Worm (Caenorhabditis elegans) whole organism, L4 larva: ENCODE results near the gene Y38H8A.2.
"Not testable (repeated sequence)": the region's sequence is repeated elsewhere in the genome, so short reads cannot be mapped to it uniquely, and the experiment has no call there.

ENCODE experiments used
- D1046.2 ChIP-seq: fragments of 200-800 bp; sonication (Bioruptor generic); IDR thresholded peaks from 2 replicates; pipeline ENCODE4 v1.3.6; 2022; ENCODE audit warnings: missing genetic modification characterization, missing compliant biosample characterization
- F10B5.3 ChIP-seq: sonication (generic microtip); optimal IDR thresholded peaks from 2 replicates; lab custom pipeline; 2016; ENCODE audit warnings: mild to moderate bottlenecking, missing genetic modification characterization, missing compliant biosample characterization
- Y105C5A.15 ChIP-seq: fragments of 200-800 bp; sonication (Bioruptor generic); IDR thresholded peaks from 2 replicates; pipeline ENCODE4 v1.3.6; 2022; ENCODE audit warnings: missing genetic modification characterization, missing compliant biosample characterization
- aly-2 ChIP-seq: sonication (generic microtip); optimal IDR thresholded peaks from 2 replicates; lab custom pipeline; 2018; ENCODE audit warnings: missing biosample characterization, missing genetic modification characterization
- ama-1 ChIP-seq: fragments of 150-350 bp; optimal IDR thresholded peaks from 2 replicates; lab custom pipeline; 2014; ENCODE audit warnings: inconsistent platforms, mixed read lengths
- arid-1 ChIP-seq: fragments of 200-800 bp; sonication (Bioruptor generic); conservative IDR thresholded peaks from 2 replicates; pipeline ENCODE4 v1.3.6; 2022; ENCODE audit warnings: missing genetic modification reagents, missing genetic modification characterization, missing compliant biosample characterization
- ceh-44 ChIP-seq: fragments of 200-800 bp; sonication (Bioruptor generic); IDR thresholded peaks from 2 replicates; pipeline ENCODE4 v1.3.6; 2022; ENCODE audit warnings: missing genetic modification reagents, missing genetic modification characterization, missing compliant biosample characterization
- ceh-62 ChIP-seq: sonication (generic microtip); optimal IDR thresholded peaks from 2 replicates; lab custom pipeline; 2017; ENCODE audit warnings: missing biosample characterization, missing genetic modification characterization
- cey-2 ChIP-seq: sonication (generic microtip); optimal IDR thresholded peaks from 3 replicates; lab custom pipeline; 2017; ENCODE audit warnings: missing genetic modification characterization, mild to moderate bottlenecking, missing compliant biosample characterization, antibody characterized with exemption, borderline replicate concordance; ENCODE audit not compliant: insufficient read depth
- dmd-8 ChIP-seq: fragments of 200-800 bp; sonication (Bioruptor generic); IDR thresholded peaks from 2 replicates; pipeline ENCODE4 v1.3.6; 2022; ENCODE audit warnings: missing genetic modification characterization, missing compliant biosample characterization
- duxl-1 ChIP-seq: sonication (generic microtip); optimal IDR thresholded peaks from 2 replicates; lab custom pipeline; 2016; ENCODE audit warnings: mild to moderate bottlenecking, missing genetic modification characterization, moderate library complexity, missing compliant biosample characterization; ENCODE audit not compliant: poor library complexity
- egl-43 ChIP-seq: fragments of 200-800 bp; sonication (Bioruptor generic); IDR thresholded peaks from 2 replicates; pipeline ENCODE4 v1.3.6; 2022; ENCODE audit warnings: missing genetic modification reagents, missing genetic modification characterization, missing compliant biosample characterization
- fkh-10 ChIP-seq: fragments of 150-350 bp; optimal IDR thresholded peaks from 2 replicates; lab custom pipeline; 2014; ENCODE audit warnings: missing biosample characterization, missing genetic modification reagents, missing genetic modification characterization
- gei-8 ChIP-seq: fragments of 200-800 bp; sonication (Bioruptor generic); optimal IDR thresholded peaks from 2 replicates; lab custom pipeline; 2018; ENCODE audit warnings: mild to moderate bottlenecking, missing genetic modification characterization, missing compliant biosample characterization
- hlh-11 ChIP-seq: fragments of 200-800 bp; sonication (Bioruptor generic); optimal IDR thresholded peaks from 2 replicates; lab custom pipeline; 2018; ENCODE audit warnings: mild to moderate bottlenecking, missing genetic modification characterization, missing compliant biosample characterization
- hmg-1.1 ChIP-seq: fragments of 200-800 bp; sonication (Bioruptor generic); IDR thresholded peaks from 2 replicates; pipeline ENCODE4 v1.3.6; 2022; ENCODE audit warnings: missing genetic modification reagents, missing genetic modification characterization, missing compliant biosample characterization
- lim-7 ChIP-seq: fragments of 200-800 bp; sonication (Bioruptor generic); IDR thresholded peaks from 2 replicates; pipeline ENCODE4 v1.3.6; 2022; ENCODE audit warnings: missing genetic modification characterization, missing compliant biosample characterization
- lin-1 ChIP-seq: fragments of 200-800 bp; sonication (Bioruptor generic); IDR thresholded peaks from 2 replicates; pipeline ENCODE4 v1.3.6; 2022; ENCODE audit warnings: missing genetic modification reagents, missing genetic modification characterization, missing compliant biosample characterization
- lin-15B ChIP-seq: fragments of 150-350 bp; sonication (generic microtip); optimal IDR thresholded peaks from 3 replicates; lab custom pipeline; 2014; ENCODE audit warnings: missing biosample characterization, missing genetic modification characterization
- lin-38 ChIP-seq: fragments of 200-800 bp; sonication (Bioruptor generic); IDR thresholded peaks from 2 replicates; pipeline ENCODE4 v1.3.6; 2022; ENCODE audit warnings: missing genetic modification reagents, missing genetic modification characterization, missing compliant biosample characterization
- madf-5 ChIP-seq, 2 experiments: fragments of 200-800 bp; sonication (Bioruptor generic); IDR thresholded peaks; 2 replicates each; pipeline ENCODE4 v1.3.6; 2022; ENCODE audit warnings: missing compliant biosample characterization in 2 of 2, missing genetic modification characterization in 2 of 2
- madf-9 ChIP-seq: fragments of 200-800 bp; sonication (Bioruptor generic); conservative IDR thresholded peaks from 2 replicates; pipeline ENCODE4 v1.3.6; 2022; ENCODE audit warnings: missing genetic modification reagents, missing genetic modification characterization, missing compliant biosample characterization
- mdt-29 ChIP-seq: fragments of 200-800 bp; sonication (Bioruptor generic); IDR thresholded peaks from 2 replicates; pipeline ENCODE4 v1.3.6; 2022; ENCODE audit warnings: missing genetic modification reagents, missing genetic modification characterization, missing compliant biosample characterization
- mep-1 ChIP-seq: fragments of 150-350 bp; sonication (generic microtip); optimal IDR thresholded peaks from 3 replicates; lab custom pipeline; 2014; ENCODE audit warnings: missing biosample characterization, missing genetic modification characterization
- nhr-10 ChIP-seq: fragments of 150-350 bp; optimal IDR thresholded peaks from 2 replicates; lab custom pipeline; 2014; ENCODE audit warnings: missing biosample characterization, missing genetic modification characterization
- pha-4 ChIP-seq, 2 experiments: fragments of 150-350 bp in 1 of 2; fragments of 200-800 bp in 1 of 2; sonication (Bioruptor generic) in 1 of 2; IDR thresholded peaks in 1 of 2; optimal IDR thresholded peaks in 1 of 2; 2 replicates each; pipeline versions ENCODE4 v1.3.6 to Lab custom; 2014 to 2022; ENCODE audit warnings: missing genetic modification characterization in 2 of 2, missing genetic modification reagents in 2 of 2, missing biosample characterization in 1 of 2, missing compliant biosample characterization in 1 of 2
- skn-1 ChIP-seq: fragments of 150-350 bp; optimal IDR thresholded peaks from 2 replicates; lab custom pipeline; 2014; ENCODE audit warnings: missing biosample characterization, missing genetic modification characterization
- snpc-1.2 ChIP-seq: fragments of 200-800 bp; sonication (Bioruptor generic); IDR thresholded peaks from 2 replicates; pipeline ENCODE4 v1.3.6; 2022; ENCODE audit warnings: missing genetic modification reagents, missing genetic modification characterization, missing compliant biosample characterization
- snpc-4 ChIP-seq: fragments of 150-350 bp; optimal IDR thresholded peaks from 2 replicates; lab custom pipeline; 2014; ENCODE audit warnings: missing biosample characterization, missing genetic modification characterization
- spr-1 ChIP-seq: sonication (generic microtip); optimal IDR thresholded peaks from 2 replicates; lab custom pipeline; 2016; ENCODE audit warnings: mild to moderate bottlenecking, missing genetic modification characterization, missing compliant biosample characterization
- vab-7 ChIP-seq: fragments of 200-800 bp; sonication (Bioruptor generic); IDR thresholded peaks from 2 replicates; pipeline ENCODE4 v1.3.6; 2022; ENCODE audit warnings: missing genetic modification reagents, missing genetic modification characterization, missing compliant biosample characterization
- zfp-2 ChIP-seq: sonication (generic microtip); optimal IDR thresholded peaks from 2 replicates; lab custom pipeline; 2016; ENCODE audit warnings: mild to moderate bottlenecking, missing genetic modification characterization, missing compliant biosample characterization
- zfp-3 ChIP-seq: fragments of 200-800 bp; sonication (Bioruptor generic); conservative IDR thresholded peaks from 2 replicates; pipeline ENCODE4 v1.3.6; 2022; ENCODE audit warnings: missing genetic modification reagents, missing genetic modification characterization, missing compliant biosample characterization
- ztf-7 ChIP-seq: fragments of 150-350 bp; optimal IDR thresholded peaks from 2 replicates; lab custom pipeline; 2014; ENCODE audit warnings: missing biosample characterization, missing genetic modification characterization

Gene Y38H8A.2

DNA sequence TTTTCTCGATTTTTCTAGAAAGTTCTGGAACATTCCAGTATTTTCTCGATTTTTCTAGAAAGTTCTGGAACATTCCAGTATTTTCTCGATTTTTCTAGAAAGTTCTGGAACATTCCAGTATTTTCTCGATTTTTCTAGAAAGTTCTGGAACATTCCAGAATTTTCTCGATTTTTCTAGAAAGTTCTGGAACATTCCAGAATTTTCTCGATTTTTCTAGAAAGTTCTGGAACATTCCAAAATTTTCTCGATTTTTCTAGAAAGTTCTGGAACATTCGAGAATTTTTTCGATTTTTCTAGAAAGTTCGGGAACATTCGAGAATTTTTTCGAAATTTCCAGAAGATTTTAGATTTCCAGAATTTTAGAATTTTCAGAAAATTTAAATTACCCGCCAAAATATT, 10.3 kb upstream of the Y38H8A.2 start:
- TF ChIP-seq lim-7 = peak; percentile 86
- TF ChIP-seq dmd-8 = peak; percentile 67; the same call in 1 of the 2 replicates
- TF ChIP-seq Y105C5A.15 (GFP tag; lab: Robert Waterston, UW) = peak; percentile 68; the same call in 1 of the 2 replicates
- peak; percentile 52 for TF ChIP-seq lin-38 (GFP tag; lab: Robert Waterston, UW)
- TF ChIP-seq mdt-29 (GFP tag; lab: Robert Waterston, UW) = peak; percentile 70
- peak; percentile 39; the same call in 1 of the 2 replicates for TF ChIP-seq pha-4 (GFP tag; IDR thresholded peaks at IDR 0.05; lab: Robert Waterston, UW)
- not testable (repeated sequence) for TF ChIP-seq pha-4 (tag; optimal IDR thresholded peaks at IDR 0.05; lab: Kevin White, UChicago)
- peak; percentile 71 for TF ChIP-seq lin-1 (GFP tag; lab: Robert Waterston, UW)
- TF ChIP-seq snpc-1.2 (GFP tag; lab: Robert Waterston, UW) = peak; percentile 80
- 0 out of 4 replicates have a peak, but pooled peaks of 1 of the 2 experiments have one; percentile 57 for TF ChIP-seq madf-5 (GFP tag; IDR thresholded peaks at IDR 0.05; lab: Robert Waterston, UW)

DNA sequence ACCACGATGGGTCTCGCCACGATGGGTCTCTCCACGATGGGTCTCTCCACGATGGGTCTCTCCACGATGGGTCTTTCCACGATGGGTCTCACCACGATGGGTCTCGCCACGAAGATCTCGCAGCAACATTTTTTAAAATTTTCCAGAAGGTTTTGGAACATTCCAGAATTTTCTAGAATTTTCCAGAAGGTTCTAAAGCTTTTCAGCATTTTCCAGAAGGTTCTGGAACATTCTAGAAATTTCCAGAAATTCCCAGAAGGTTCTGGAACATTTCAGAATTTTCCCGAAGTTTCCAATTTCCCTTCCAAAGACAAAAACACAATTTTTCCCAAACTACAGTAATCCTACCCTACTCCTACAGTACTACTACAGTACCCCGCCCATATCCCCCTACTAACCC, 9.6 kb upstream of the Y38H8A.2 start:
- TF ChIP-seq madf-9 (GFP tag; lab: Robert Waterston, UW) = 0 out of 2 replicates have a peak, but pooled peaks have one; percentile 11
- TF ChIP-seq ceh-44 (GFP tag; lab: Robert Waterston, UW) = 0 out of 2 replicates have a peak, but pooled peaks have one; percentile 30

ce11 chrIV:13465797-13466196, 8.4 kb upstream of the Y38H8A.2 start, which contains the start of gene fezf-1:
Gene fezf-1, plus strand, starts transcription at chrIV:13466097.
- TF ChIP-seq hlh-11 (tag; lab: Kevin White, UChicago) (no peak), mep-1 (tag; lab: Kevin White, UChicago) (no peak), hmg-1.1 (GFP tag; lab: Robert Waterston, UW) (no peak), F10B5.3 (tag; lab: Kevin White, UChicago) (no peak), fkh-10 (GFP tag; lab: Kevin White, UChicago) (no peak), ztf-7 (tag; lab: Kevin White, UChicago) (no peak), lin-15B (tag; lab: Kevin White, UChicago) (no peak), nhr-10 (no peak), ceh-62 (no peak), lin-38 (GFP tag; lab: Robert Waterston, UW) (no peak), zfp-2 (tag; lab: Kevin White, UChicago) (no peak), cey-2 (tag; lab: Kevin White, UChicago) (no peak), D1046.2 (no peak), spr-1 (tag; lab: Kevin White, UChicago) (no peak), skn-1 (no peak), vab-7 (GFP tag; lab: Robert Waterston, UW) (no peak)

DNA sequence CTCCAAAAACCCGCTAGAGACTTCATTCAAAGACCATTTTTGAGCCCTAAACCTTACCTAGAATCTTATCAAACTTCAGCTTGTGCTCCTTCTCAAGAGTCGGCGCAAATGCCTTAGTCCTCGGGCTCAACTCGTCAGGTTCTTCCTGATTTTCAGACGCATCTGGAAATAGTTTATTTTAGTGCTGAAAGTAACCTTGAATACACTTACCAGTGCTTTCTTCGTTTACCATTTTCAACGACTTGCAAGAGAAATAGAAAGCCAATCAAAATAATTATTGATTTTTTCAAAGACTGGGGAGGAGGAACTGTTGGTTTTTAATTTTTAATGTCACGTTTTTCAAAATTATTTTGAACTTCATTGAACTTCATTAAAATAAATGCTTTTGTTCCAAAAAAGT, 2.2 kb upstream of the Y38H8A.2 start, which contains the start of the genes ttbk-8.1 and Y38H8A.4:
Gene ttbk-8.1, plus strand, starts transcription at position 301 of the 400 bp plus-strand sequence.
Gene Y38H8A.4, minus strand, starts transcription at position 366 of the 400 bp plus-strand sequence.
- no peak for TF ChIP-seq zfp-3
- no peak for TF ChIP-seq lin-15B (tag; lab: Kevin White, UChicago)
- no peak for TF ChIP-seq lim-7
- no peak for TF ChIP-seq aly-2
- no peak for TF ChIP-seq madf-5 (GFP tag; IDR thresholded peaks at IDR 0.05; lab: Robert Waterston, UW)
- no peak for TF ChIP-seq gei-8 (GFP tag; lab: Kevin White, UChicago)
- TF ChIP-seq duxl-1 (tag; lab: Kevin White, UChicago) = no peak
- TF ChIP-seq ama-1 (lab: Kevin White, UChicago) = no peak
- TF ChIP-seq arid-1 (GFP tag; lab: Robert Waterston, UW) = no peak
- TF ChIP-seq egl-43 (GFP tag; lab: Robert Waterston, UW) = no peak
- TF ChIP-seq lin-1 (GFP tag; lab: Robert Waterston, UW) = no peak
- TF ChIP-seq snpc-4 (tag; lab: Kevin White, UChicago) = no peak
- TF ChIP-seq, all 104 proteins: peak for 0
